Fruit fly (Drosophila melanogaster) whole organism, embryonic: ENCODE results near the gene CG15696.

ENCODE experiments used
- ATbp ChIP-seq: fragments of 200-800 bp; sonication (Bioruptor generic); optimal IDR thresholded peaks from 2 replicates; lab custom pipeline; 2017; ENCODE audit warnings: missing biosample characterization, mild to moderate bottlenecking, missing genetic modification characterization, missing genetic modification reagents
- Atf3 ChIP-seq: fragments of 200-800 bp; sonication (Bioruptor generic); optimal IDR thresholded peaks from 3 replicates; lab custom pipeline; 2016; ENCODE audit warnings: missing biosample characterization, missing genetic modification characterization
- Bdp1 ChIP-seq: fragments of 200-800 bp; sonication (Bioruptor generic); optimal IDR thresholded peaks from 3 replicates; lab custom pipeline; 2016; ENCODE audit warnings: missing biosample characterization, missing genetic modification characterization
- CG11398 ChIP-seq: fragments of 200-800 bp; sonication (Bioruptor generic); optimal IDR thresholded peaks from 2 replicates; lab custom pipeline; 2016; ENCODE audit warnings: missing biosample characterization, missing genetic modification characterization
- CG11504 ChIP-seq: fragments of 200-800 bp; sonication (Bioruptor generic); optimal IDR thresholded peaks from 3 replicates; lab custom pipeline; 2019; ENCODE audit warnings: missing biosample characterization, mild to moderate bottlenecking, missing genetic modification characterization, moderate library complexity
- CG12104 ChIP-seq: fragments of 200-800 bp; sonication (Bioruptor generic); optimal IDR thresholded peaks from 3 replicates; lab custom pipeline; 2016; ENCODE audit warnings: missing biosample characterization, missing genetic modification characterization
- CG12299 ChIP-seq: fragments of 200-800 bp; sonication (Bioruptor generic); optimal IDR thresholded peaks from 2 replicates; lab custom pipeline; 2018; ENCODE audit warnings: missing biosample characterization, mild to moderate bottlenecking, missing genetic modification characterization
- CG13123 ChIP-seq: fragments of 200-800 bp; sonication (Bioruptor generic); optimal IDR thresholded peaks from 2 replicates; lab custom pipeline; 2016; ENCODE audit warnings: missing biosample characterization, missing genetic modification characterization
- CG14014 ChIP-seq: fragments of 200-800 bp; sonication (Bioruptor generic); IDR thresholded peaks from 2 replicates; pipeline ENCODE4 v1.3.6; 2022; ENCODE audit warnings: missing biosample characterization, missing genetic modification characterization
- CG16813 ChIP-seq: fragments of 200-800 bp; sonication (Bioruptor generic); IDR thresholded peaks from 3 replicates; pipeline ENCODE4 v1.3.6; 2022; ENCODE audit warnings: missing biosample characterization, missing genetic modification characterization; ENCODE audit not compliant: partially characterized antibody
- CG17385 ChIP-seq: fragments of 200-800 bp; sonication (Bioruptor generic); optimal IDR thresholded peaks from 3 replicates; lab custom pipeline; 2018; ENCODE audit warnings: missing biosample characterization, mild to moderate bottlenecking, missing genetic modification characterization
- CG17829 ChIP-seq: fragments of 200-800 bp; optimal IDR thresholded peaks from 2 replicates; lab custom pipeline; 2019; ENCODE audit warnings: missing biosample characterization, mild to moderate bottlenecking, missing genetic modification characterization, moderate library complexity
- CG1832 ChIP-seq: fragments of 200-800 bp; sonication (Bioruptor generic); optimal IDR thresholded peaks from 2 replicates; lab custom pipeline; 2017; ENCODE audit warnings: missing biosample characterization, mild to moderate bottlenecking, missing genetic modification characterization, inconsistent platforms
- CG2678 ChIP-seq: fragments of 200-800 bp; sonication (Bioruptor generic); optimal IDR thresholded peaks from 3 replicates; lab custom pipeline; 2019; ENCODE audit warnings: missing biosample characterization, mild to moderate bottlenecking, missing genetic modification characterization, moderate library complexity
- CG31441 ChIP-seq: fragments of 200-800 bp; sonication (Bioruptor generic); IDR thresholded peaks from 2 replicates; pipeline ENCODE4 v1.3.6; 2022; ENCODE audit warnings: missing biosample characterization, missing genetic modification characterization
- CG43689 ChIP-seq: fragments of 200-800 bp; sonication (Bioruptor generic); IDR thresholded peaks from 2 replicates; pipeline ENCODE4 v1.3.6; 2022; ENCODE audit warnings: missing biosample characterization, missing genetic modification characterization
- CG6854 ChIP-seq: fragments of 200-800 bp; sonication (Bioruptor generic); optimal IDR thresholded peaks from 3 replicates; lab custom pipeline; 2017; ENCODE audit warnings: missing biosample characterization, mild to moderate bottlenecking, missing genetic modification characterization
- CG8765 ChIP-seq: fragments of 200-800 bp; sonication (Bioruptor generic); IDR thresholded peaks from 2 replicates; pipeline ENCODE4 v1.3.6; 2022; ENCODE audit warnings: missing biosample characterization, missing genetic modification characterization
- CG9727 ChIP-seq: fragments of 200-800 bp; sonication (Bioruptor generic); optimal IDR thresholded peaks from 3 replicates; lab custom pipeline; 2017; ENCODE audit warnings: missing biosample characterization, mild to moderate bottlenecking, missing genetic modification characterization
- CG9797 ChIP-seq: fragments of 200-800 bp; sonication (Bioruptor generic); optimal IDR thresholded peaks from 3 replicates; lab custom pipeline; 2018; ENCODE audit warnings: missing biosample characterization, mild to moderate bottlenecking, missing genetic modification characterization
- CTCF ChIP-seq: fragments of 200-800 bp; sonication (Bioruptor generic); optimal IDR thresholded peaks from 2 replicates; lab custom pipeline; 2017; ENCODE audit warnings: missing biosample characterization, mild to moderate bottlenecking, missing genetic modification characterization, moderate library complexity
- Drgx ChIP-seq: fragments of 200-800 bp; sonication (Bioruptor generic); IDR thresholded peaks from 2 replicates; pipeline ENCODE4 v1.3.6; 2022; ENCODE audit warnings: missing biosample characterization, missing genetic modification characterization
- Ets97D ChIP-seq: fragments of 200-800 bp; sonication (Bioruptor generic); optimal IDR thresholded peaks from 3 replicates; lab custom pipeline; 2016; ENCODE audit warnings: missing biosample characterization, missing genetic modification characterization
- Hr78 ChIP-seq, 2 experiments: fragments of 200-800 bp in 1 of 2; fragments of >200 bp in 1 of 2; sonication (Bioruptor generic) in 1 of 2; optimal IDR thresholded peaks; 2 replicates each; lab custom pipeline; 2017 to 2019; ENCODE audit warnings: missing biosample characterization in 2 of 2, missing genetic modification characterization in 2 of 2, mild to moderate bottlenecking in 1 of 2, moderate library complexity in 1 of 2
- Lim3 ChIP-seq: fragments of 200-800 bp; sonication (Bioruptor generic); IDR thresholded peaks from 2 replicates; pipeline ENCODE4 v1.3.6; 2022; ENCODE audit warnings: missing biosample characterization, missing genetic modification characterization
- Opbp ChIP-seq: fragments of 200-800 bp; sonication (Bioruptor generic); IDR thresholded peaks from 3 replicates; pipeline ENCODE4 v1.3.6; 2022; ENCODE audit warnings: missing biosample characterization, missing genetic modification characterization; ENCODE audit not compliant: partially characterized antibody
- Stat92E ChIP-seq, 3 experiments: fragments of >200 bp in 2 of 3; fragments of 200-800 bp in 1 of 3; sonication (Bioruptor generic) in 1 of 3; optimal IDR thresholded peaks; 2 replicates each; lab custom pipeline; 2017 to 2019; ENCODE audit warnings: missing biosample characterization in 3 of 3, missing genetic modification characterization in 3 of 3, mild to moderate bottlenecking in 1 of 3, moderate library complexity in 1 of 3
- TFAM ChIP-seq: fragments of 200-800 bp; sonication (Bioruptor generic); optimal IDR thresholded peaks from 2 replicates; lab custom pipeline; 2017; ENCODE audit warnings: missing biosample characterization, missing genetic modification characterization, inconsistent platforms
- Taf1 ChIP-seq: fragments of 200-800 bp; sonication (Bioruptor generic); IDR thresholded peaks from 2 replicates; pipeline ENCODE4 v1.3.6; 2022; ENCODE audit warnings: missing biosample characterization, missing genetic modification characterization
- Tbp ChIP-seq: fragments of >200 bp; optimal IDR thresholded peaks from 2 replicates; lab custom pipeline; 2018; ENCODE audit warnings: missing biosample characterization, missing genetic modification characterization
- Trl ChIP-seq, 3 experiments: fragments of >200 bp in 2 of 3; fragments of 200-800 bp in 1 of 3; sonication (Bioruptor generic) in 1 of 3; optimal IDR thresholded peaks; 2 replicates in 1 of 3; 3 replicates in 2 of 3; lab custom pipeline; 2016 to 2017; ENCODE audit warnings: missing biosample characterization in 1 of 3, missing genetic modification characterization in 1 of 3
- al ChIP-seq: fragments of 200-800 bp; sonication (Bioruptor generic); IDR thresholded peaks from 2 replicates; pipeline ENCODE4 v1.3.6; 2022; ENCODE audit warnings: missing biosample characterization, missing genetic modification characterization
- ash1 ChIP-seq: fragments of 200-800 bp; sonication (Bioruptor generic); optimal IDR thresholded peaks from 2 replicates; lab custom pipeline; 2018; ENCODE audit warnings: missing biosample characterization, mild to moderate bottlenecking, missing genetic modification characterization
- az2 ChIP-seq: fragments of 200-800 bp; sonication (Bioruptor generic); optimal IDR thresholded peaks from 3 replicates; lab custom pipeline; 2016; ENCODE audit warnings: missing biosample characterization, missing genetic modification characterization
- caup ChIP-seq: fragments of 200-800 bp; sonication (Bioruptor generic); optimal IDR thresholded peaks from 3 replicates; lab custom pipeline; 2017; ENCODE audit warnings: missing biosample characterization, mild to moderate bottlenecking, missing genetic modification characterization, moderate library complexity; ENCODE audit not compliant: severe bottlenecking
- da ChIP-seq: fragments of 200-800 bp; sonication (Bioruptor generic); optimal IDR thresholded peaks from 2 replicates; lab custom pipeline; 2016; ENCODE audit warnings: missing biosample characterization, missing genetic modification characterization
- dimm ChIP-seq: fragments of 200-800 bp; sonication (Bioruptor generic); IDR thresholded peaks from 2 replicates; pipeline ENCODE4 v1.3.6; 2022; ENCODE audit warnings: missing biosample characterization, missing genetic modification characterization
- dysf ChIP-seq: fragments of 200-800 bp; sonication (Bioruptor generic); IDR thresholded peaks from 3 replicates; pipeline ENCODE4 v1.3.6; 2022; ENCODE audit warnings: missing biosample characterization, missing genetic modification characterization
- fd3F ChIP-seq: fragments of 200-800 bp; sonication (Bioruptor generic); optimal IDR thresholded peaks from 2 replicates; lab custom pipeline; 2018; ENCODE audit warnings: missing biosample characterization, mild to moderate bottlenecking, missing genetic modification characterization, moderate library complexity
- ken ChIP-seq: fragments of 200-800 bp; sonication (Bioruptor generic); IDR thresholded peaks from 3 replicates; pipeline ENCODE4 v1.3.6; 2022; ENCODE audit warnings: missing biosample characterization, missing genetic modification characterization
- knrl ChIP-seq: fragments of 200-800 bp; sonication (Bioruptor generic); IDR thresholded peaks from 3 replicates; pipeline ENCODE4 v1.3.6; 2022; ENCODE audit warnings: missing biosample characterization, missing genetic modification characterization; ENCODE audit not compliant: partially characterized antibody
- lbe ChIP-seq: fragments of 200-800 bp; sonication (Bioruptor generic); optimal IDR thresholded peaks from 2 replicates; lab custom pipeline; 2016; ENCODE audit warnings: missing biosample characterization, mild to moderate bottlenecking, missing genetic modification characterization
- nmo ChIP-seq: fragments of 200-800 bp; sonication (Bioruptor generic); optimal IDR thresholded peaks from 2 replicates; lab custom pipeline; 2018; ENCODE audit warnings: missing biosample characterization, mild to moderate bottlenecking, missing genetic modification characterization, moderate library complexity
- p53 ChIP-seq: fragments of 200-800 bp; sonication (Bioruptor generic); optimal IDR thresholded peaks from 2 replicates; lab custom pipeline; 2016; ENCODE audit warnings: missing biosample characterization, missing genetic modification characterization
- ro ChIP-seq: fragments of 200-800 bp; sonication (Bioruptor generic); IDR thresholded peaks from 2 replicates; pipeline ENCODE4 v1.3.6; 2022; ENCODE audit warnings: missing biosample characterization, missing genetic modification characterization
- tx ChIP-seq: fragments of 200-800 bp; sonication (Bioruptor generic); optimal IDR thresholded peaks from 2 replicates; lab custom pipeline; 2016; ENCODE audit warnings: missing biosample characterization, missing genetic modification characterization
- unc-4 ChIP-seq: fragments of 200-800 bp; sonication (Bioruptor generic); IDR thresholded peaks from 2 replicates; pipeline ENCODE4 v1.3.6; 2022; ENCODE audit warnings: missing biosample characterization, missing genetic modification characterization; ENCODE audit not compliant: partially characterized antibody
- wek ChIP-seq: fragments of 200-800 bp; sonication (Bioruptor generic); optimal IDR thresholded peaks from 3 replicates; lab custom pipeline; 2018; ENCODE audit warnings: missing biosample characterization, mild to moderate bottlenecking, missing genetic modification characterization, moderate library complexity
- zfh2 ChIP-seq: fragments of 200-800 bp; sonication (Bioruptor generic); optimal IDR thresholded peaks from 2 replicates; lab custom pipeline; 2016; ENCODE audit warnings: missing biosample characterization, missing genetic modification characterization

Gene CG15696

dm6 chr3R:20832689-20833524, 14.0 kb upstream of the CG15696 start, which contains the start of gene Synd (continued):
- TF ChIP-seq CG8765 (GFP tag; lab: Robert Waterston, UW), result no peak
- no peak for TF ChIP-seq dimm (GFP tag; lab: Robert Waterston, UW)
- peak; percentile 4 for TF ChIP-seq CG11398
- no peak for TF ChIP-seq lbe (GFP tag; lab: Kevin White, UChicago)
- TF ChIP-seq fd3F (GFP tag; lab: Kevin White, UChicago), result no peak
- peak; percentile 10 for TF ChIP-seq zfh2
- no peak for TF ChIP-seq caup (GFP tag; lab: Kevin White, UChicago)
- TF ChIP-seq Hr78 (GFP tag; optimal IDR thresholded peaks at IDR 0.05; lab: Kevin White, UChicago), result peak in 1 of 2 experiments; percentile 85
- TF ChIP-seq Drgx (GFP tag; lab: Robert Waterston, UW), result 0 out of 2 replicates have a peak, but pooled peaks have one; percentile 16
- no peak for TF ChIP-seq p53 (GFP tag; lab: Kevin White, UChicago)
- TF ChIP-seq az2, result no peak
- peak in 1 of 2 experiments; percentile 6 for TF ChIP-seq Trl (optimal IDR thresholded peaks at IDR 0.05; lab: Kevin White, UChicago)
- no peak for TF ChIP-seq Trl (GFP tag; optimal IDR thresholded peaks at IDR 0.05; lab: Kevin White, UChicago)
- no peak for TF ChIP-seq ro (GFP tag; lab: Robert Waterston, UW)
- TF ChIP-seq knrl, result peak; percentile 31; the same call in 1 of the 3 replicates
- TF ChIP-seq CG17385 (GFP tag; lab: Kevin White, UChicago), result peak; percentile 20
- no peak for TF ChIP-seq Lim3 (GFP tag; lab: Robert Waterston, UW)
- TF ChIP-seq CG12104 (GFP tag; lab: Kevin White, UChicago), result peak; percentile 3
- peak; percentile 2 for TF ChIP-seq Ets97D (GFP tag; lab: Kevin White, UChicago)
- TF ChIP-seq ken (GFP tag; lab: Robert Waterston, UW), result no peak
- TF ChIP-seq al (GFP tag; lab: Robert Waterston, UW), result no peak
- TF ChIP-seq da (GFP tag; lab: Kevin White, UChicago), result no peak
- no peak for TF ChIP-seq CG13123 (GFP tag; lab: Kevin White, UChicago)
- TF ChIP-seq nmo, result peak; percentile 56
- TF ChIP-seq CTCF (GFP tag; lab: Kevin White, UChicago), result no peak
- TF ChIP-seq CG31441 (GFP tag; lab: Robert Waterston, UW), result no peak
- TF ChIP-seq Stat92E (GFP tag; optimal IDR thresholded peaks at IDR 0.05; lab: Kevin White, UChicago), result peak in 1 of 3 experiments; percentile 40
- no peak for TF ChIP-seq Opbp (GFP tag; lab: Robert Waterston, UW)
- TF ChIP-seq Taf1 (GFP tag; lab: Robert Waterston, UW), result no peak
- no peak for TF ChIP-seq ash1
- TF ChIP-seq tx (GFP tag; lab: Kevin White, UChicago), result no peak
- no peak for TF ChIP-seq CG12299 (tag; lab: Kevin White, UChicago)
- no peak for TF ChIP-seq CG9727
- TF ChIP-seq CG6854 (GFP tag; lab: Kevin White, UChicago), result no peak
- peak; percentile 34 for TF ChIP-seq CG11504 (tag; lab: Kevin White, UChicago)
- TF ChIP-seq wek (GFP tag; lab: Kevin White, UChicago), result no peak
- no peak for TF ChIP-seq Bdp1 (GFP tag; lab: Kevin White, UChicago)
- no peak for TF ChIP-seq TFAM (GFP tag; lab: Kevin White, UChicago)
- no peak for TF ChIP-seq ATbp (GFP tag; lab: Kevin White, UChicago)
- TF ChIP-seq Tbp (GFP tag; lab: Kevin White, UChicago), result peak; percentile 19
- peak; percentile 85 for TF ChIP-seq CG9797 (GFP tag; lab: Kevin White, UChicago)
- peak; percentile 49; the same call in 1 of the 2 replicates for TF ChIP-seq unc-4 (GFP tag; lab: Robert Waterston, UW)
- TF ChIP-seq CG14014 (GFP tag; lab: Robert Waterston, UW), result no peak; the same call in 1 of the 2 replicates
- TF ChIP-seq CG2678 (tag; lab: Kevin White, UChicago), result peak; percentile 52
- TF ChIP-seq dysf (GFP tag; lab: Robert Waterston, UW), result peak; percentile 35; the same call in 1 of the 3 replicates
- no peak for TF ChIP-seq CG17829
- TF ChIP-seq CG16813 (GFP tag; lab: Robert Waterston, UW), result no peak
- no peak for TF ChIP-seq CG1832 (GFP tag; lab: Kevin White, UChicago)
- no peak for TF ChIP-seq CG43689 (GFP tag; lab: Robert Waterston, UW)
- no peak for TF ChIP-seq Atf3 (GFP tag; lab: Kevin White, UChicago)
